Fruit fly (Drosophila melanogaster): Measurements from ENCODE around the gene Mco1.

DNA sequence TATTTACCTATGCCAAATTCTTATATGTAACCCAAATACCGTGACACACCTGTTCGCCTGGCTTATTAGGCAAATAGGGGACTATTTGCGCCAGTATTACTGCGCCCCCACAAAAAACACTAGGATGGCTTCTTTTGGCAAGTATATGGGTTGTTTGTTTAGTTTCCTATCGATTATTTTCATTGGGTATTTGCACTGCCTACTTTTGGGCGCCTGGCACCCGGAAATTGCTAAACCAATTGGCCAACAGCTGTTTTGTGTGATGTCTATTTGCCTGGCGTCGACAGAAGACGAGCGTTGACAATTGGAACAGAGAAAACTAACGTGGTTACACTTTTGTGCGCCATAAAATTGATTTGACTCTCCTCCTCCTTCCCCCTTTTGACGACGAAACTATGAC, 36.6 kb downstream of the Mco1 start:
- TF ChIP-seq Eip75B (GFP tag; optimal IDR thresholded peaks at IDR 0.05) (no peak), Blimp-1 (GFP tag; optimal IDR thresholded peaks at IDR 0.05) (no peak), dac (GFP tag; optimal IDR thresholded peaks at IDR 0.05) (no peak), svp (GFP tag) (no peak), CG8119 (GFP tag; IDR thresholded peaks at IDR 0.05) (no peak), CG7368 (GFP tag; optimal IDR thresholded peaks at IDR 0.05) (no peak), Hr38 (GFP tag; optimal IDR thresholded peaks at IDR 0.05) (no peak), eg (GFP tag; IDR thresholded peaks at IDR 0.05) (no peak), CG6854 (GFP tag; optimal IDR thresholded peaks at IDR 0.05) (no peak), fkh (GFP tag; optimal IDR thresholded peaks at IDR 0.05) (peak; percentile 30), esn (GFP tag; optimal IDR thresholded peaks at IDR 0.05) (no peak), Lpt (GFP tag; optimal IDR thresholded peaks at IDR 0.05) (no peak), CG8319 (GFP tag; optimal IDR thresholded peaks at IDR 0.05) (no peak), Eip93F (GFP tag; optimal IDR thresholded peaks at IDR 0.05) (no peak)
